Worm (Caenorhabditis elegans) whole organism, late embryonic: ENCODE data around the gene Y54G11A.9.

ENCODE experiments used
- F13H6.1 ChIP-seq: sonication (generic microtip); optimal IDR thresholded peaks from 2 replicates; lab custom pipeline; 2016; ENCODE audit warnings: missing genetic modification characterization, missing compliant biosample characterization
- ahr-1 ChIP-seq: sonication (generic microtip); optimal IDR thresholded peaks from 2 replicates; lab custom pipeline; 2016; ENCODE audit warnings: missing genetic modification characterization, missing compliant biosample characterization
- ama-1 ChIP-seq: fragments of 150-350 bp; optimal IDR thresholded peaks from 2 replicates; lab custom pipeline; 2014
- che-1 ChIP-seq: sonication (generic microtip); optimal IDR thresholded peaks from 2 replicates; lab custom pipeline; 2016; ENCODE audit warnings: mild to moderate bottlenecking, missing genetic modification characterization, missing compliant biosample characterization
- elt-4 ChIP-seq: sonication (generic microtip); optimal IDR thresholded peaks from 2 replicates; lab custom pipeline; 2016; ENCODE audit warnings: missing genetic modification characterization, missing compliant biosample characterization
- ets-4 ChIP-seq: sonication (generic microtip); optimal IDR thresholded peaks from 2 replicates; lab custom pipeline; 2016; ENCODE audit warnings: missing genetic modification characterization, missing compliant biosample characterization
- odd-2 ChIP-seq: sonication (generic microtip); optimal IDR thresholded peaks from 2 replicates; lab custom pipeline; 2017; ENCODE audit warnings: antibody characterized with exemption, mild to moderate bottlenecking, missing genetic modification characterization, missing compliant biosample characterization
- pax-1 ChIP-seq: fragments of 150-350 bp; optimal IDR thresholded peaks from 2 replicates; lab custom pipeline; 2014; ENCODE audit warnings: missing biosample characterization, missing genetic modification characterization
- pha-2 ChIP-seq: sonication (generic microtip); optimal IDR thresholded peaks from 2 replicates; lab custom pipeline; 2017; ENCODE audit warnings: mild to moderate bottlenecking, missing genetic modification characterization, missing compliant biosample characterization
- pha-4 ChIP-seq: fragments of 150-350 bp; optimal IDR thresholded peaks from 2 replicates; lab custom pipeline; 2018; ENCODE audit warnings: missing biosample characterization, missing genetic modification reagents, missing genetic modification characterization
- pros-1 ChIP-seq: fragments of 150-350 bp; optimal IDR thresholded peaks from 2 replicates; lab custom pipeline; 2014; ENCODE audit warnings: missing biosample characterization, missing genetic modification reagents, missing genetic modification characterization
- unc-55 ChIP-seq: sonication (generic microtip); optimal IDR thresholded peaks from 2 replicates; lab custom pipeline; 2017; ENCODE audit warnings: missing biosample characterization, missing genetic modification reagents, missing genetic modification characterization

DNA sequence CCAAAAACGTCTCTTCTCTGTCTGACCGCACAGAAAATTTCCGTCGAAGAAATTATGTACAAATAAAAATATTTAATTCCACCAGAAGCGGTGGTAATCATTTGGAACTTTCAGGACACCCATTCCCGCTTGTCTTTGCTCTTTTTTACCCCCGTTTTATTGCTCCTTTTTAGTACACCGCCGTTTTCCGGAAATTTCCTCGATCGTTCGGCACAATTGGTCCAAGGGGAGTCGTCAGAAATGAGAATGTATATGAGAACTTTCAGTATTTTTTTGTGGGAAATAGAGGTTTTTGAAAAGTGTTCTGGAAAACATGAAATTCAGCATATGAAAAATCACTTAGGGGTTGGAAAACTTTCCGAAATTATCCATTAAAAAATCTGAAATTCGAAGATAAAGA, 34.5 kb upstream of the Y54G11A.9 start:
- TF ChIP-seq pros-1 (tag; lab: Kevin White, UChicago) (no peak), odd-2 (tag; lab: Kevin White, UChicago) (no peak), che-1 (tag; lab: Kevin White, UChicago) (no peak), elt-4 (tag; lab: Kevin White, UChicago) (no peak), pax-1 (tag; lab: Kevin White, UChicago) (no peak), ama-1 (no peak), ahr-1 (tag; lab: Kevin White, UChicago) (no peak), pha-2 (tag; lab: Kevin White, UChicago) (no peak), F13H6.1 (no peak), unc-55 (GFP tag; lab: Kevin White, UChicago) (no peak), pha-4 (tag; lab: Kevin White, UChicago) (no peak), ets-4 (tag; lab: Kevin White, UChicago) (no peak)
